Fruit fly (Drosophila melanogaster) whole organism, adult: ENCODE results near the gene Art1.

Experiments
- CG11617 ChIP-seq: fragments of 200-800 bp; sonication (Bioruptor generic); optimal IDR thresholded peaks from 2 replicates; lab custom pipeline; 2017; ENCODE audit warnings: mild to moderate bottlenecking, missing biosample characterization, missing genetic modification reagents, missing genetic modification characterization
- CG12768 ChIP-seq: fragments of 200-800 bp; sonication (Bioruptor generic); optimal IDR thresholded peaks from 2 replicates; lab custom pipeline; 2017; ENCODE audit warnings: missing biosample characterization, missing genetic modification characterization, mild to moderate bottlenecking, moderate library complexity, missing genetic modification reagents
- CG14711 ChIP-seq: fragments of 200-800 bp; sonication (Bioruptor generic); optimal IDR thresholded peaks from 2 replicates; lab custom pipeline; 2018; ENCODE audit warnings: missing biosample characterization, mild to moderate bottlenecking, missing genetic modification characterization, moderate library complexity
- CG1620 ChIP-seq: fragments of 200-800 bp; sonication (Bioruptor generic); optimal IDR thresholded peaks from 2 replicates; lab custom pipeline; 2016; ENCODE audit warnings: missing biosample characterization, missing genetic modification characterization
- CG33017 ChIP-seq: fragments of 200-800 bp; sonication (Bioruptor generic); optimal IDR thresholded peaks from 2 replicates; lab custom pipeline; 2018; ENCODE audit warnings: missing biosample characterization, mild to moderate bottlenecking, missing genetic modification characterization, moderate library complexity
- CG5204 ChIP-seq: fragments of 200-800 bp; sonication (Bioruptor generic); optimal IDR thresholded peaks from 2 replicates; lab custom pipeline; 2016; ENCODE audit warnings: missing biosample characterization, missing genetic modification characterization
- CG7045 ChIP-seq: fragments of 200-800 bp; sonication (Bioruptor generic); optimal IDR thresholded peaks from 2 replicates; lab custom pipeline; 2017; ENCODE audit warnings: missing biosample characterization, mild to moderate bottlenecking, missing genetic modification characterization
- CG7101 ChIP-seq: fragments of 200-800 bp; sonication (Bioruptor generic); optimal IDR thresholded peaks from 2 replicates; lab custom pipeline; 2018; ENCODE audit warnings: missing biosample characterization, mild to moderate bottlenecking, missing genetic modification characterization, moderate library complexity
- Clk ChIP-seq: fragments of 200-800 bp; sonication (Bioruptor generic); optimal IDR thresholded peaks from 2 replicates; lab custom pipeline; 2017; ENCODE audit warnings: missing biosample characterization, missing genetic modification characterization
- Crg-1 ChIP-seq: fragments of 200-800 bp; sonication (Bioruptor generic); optimal IDR thresholded peaks from 2 replicates; lab custom pipeline; 2016; ENCODE audit warnings: missing biosample characterization, missing genetic modification characterization
- Hr96 ChIP-seq: fragments of 200-800 bp; sonication (Bioruptor generic); optimal IDR thresholded peaks from 2 replicates; lab custom pipeline; 2016; ENCODE audit warnings: missing biosample characterization, missing genetic modification characterization
- Mnt ChIP-seq: fragments of 200-800 bp; sonication (Bioruptor generic); optimal IDR thresholded peaks from 2 replicates; lab custom pipeline; 2016; ENCODE audit warnings: missing biosample characterization, mild to moderate bottlenecking, missing genetic modification characterization
- bab1 ChIP-seq: fragments of 200-800 bp; sonication (Bioruptor generic); optimal IDR thresholded peaks from 3 replicates; lab custom pipeline; 2019; ENCODE audit warnings: missing biosample characterization, mild to moderate bottlenecking, missing genetic modification characterization, moderate library complexity
- cic ChIP-seq: fragments of 200-800 bp; sonication (Bioruptor generic); optimal IDR thresholded peaks from 2 replicates; lab custom pipeline; 2017; ENCODE audit warnings: missing biosample characterization, mild to moderate bottlenecking, missing genetic modification characterization, moderate library complexity
- cnc ChIP-seq, 2 experiments: fragments of >200 bp; optimal IDR thresholded peaks; 2 replicates each; lab custom pipeline; 2017
- kay ChIP-seq: fragments of 200-800 bp; sonication (Bioruptor generic); peaks from one replicate; lab custom pipeline; 2016; ENCODE audit warnings: missing biosample characterization, missing genetic modification characterization, borderline replicate concordance
- ovo ChIP-seq: fragments of 200-800 bp; sonication (Bioruptor generic); optimal IDR thresholded peaks from 2 replicates; lab custom pipeline; 2016; ENCODE audit warnings: missing biosample characterization, missing genetic modification characterization
- pad ChIP-seq: fragments of 200-800 bp; sonication (Bioruptor generic); optimal IDR thresholded peaks from 3 replicates; lab custom pipeline; 2017; ENCODE audit warnings: missing biosample characterization, missing genetic modification characterization, mild to moderate bottlenecking, moderate library complexity, missing genetic modification reagents
- tj ChIP-seq: fragments of 200-800 bp; sonication (Bioruptor generic); optimal IDR thresholded peaks from 3 replicates; lab custom pipeline; 2017; ENCODE audit warnings: missing biosample characterization, mild to moderate bottlenecking, missing genetic modification characterization, moderate library complexity
- toe ChIP-seq: fragments of 200-800 bp; sonication (Bioruptor generic); optimal IDR thresholded peaks from 2 replicates; lab custom pipeline; 2016; ENCODE audit warnings: missing biosample characterization, missing genetic modification characterization

Gene Art1

dm6 chr3R:10788186-10788585, at the start of gene Art1, which contains the start of gene Mcm5:
Gene Art1, minus strand, starts transcription at chr3R:10788226.
Gene Mcm5, plus strand, starts transcription at chr3R:10788524.
- TF ChIP-seq Hr96 (peak; percentile 69), toe (GFP tag; lab: Kevin White, UChicago) (peak; percentile 73), tj (GFP tag; lab: Kevin White, UChicago) (no peak), cnc (optimal IDR thresholded peaks at IDR 0.05; lab: Kevin White, UChicago) (no peak), CG33017 (tag; lab: Kevin White, UChicago) (no peak), Clk (peak; percentile 5), kay (peak; percentile 39), pad (peak; percentile 58), Crg-1 (GFP tag; lab: Kevin White, UChicago) (peak; percentile 59), bab1 (GFP tag; lab: Kevin White, UChicago) (peak; percentile 47), CG14711 (tag; lab: Kevin White, UChicago) (peak; percentile 38), ovo (GFP tag; lab: Kevin White, UChicago) (no peak), CG1620 (peak; percentile 76), CG7045 (GFP tag; lab: Kevin White, UChicago) (peak; percentile 47), CG5204 (peak; percentile 66), CG11617 (peak; percentile 45), Mnt (GFP tag; lab: Kevin White, UChicago) (peak; percentile 75), CG7101 (tag; lab: Kevin White, UChicago) (peak; percentile 33), CG12768 (GFP tag; lab: Kevin White, UChicago) (peak; percentile 2), cic (no peak)

- no peak for TF ChIP-seq CG7045 (GFP tag; lab: Kevin White, UChicago)
- TF ChIP-seq CG14711 (tag; lab: Kevin White, UChicago) = no peak
- no peak for TF ChIP-seq CG11617
- TF ChIP-seq cic = no peak
- TF ChIP-seq CG1620 = no peak
- no peak for TF ChIP-seq Mnt (GFP tag; lab: Kevin White, UChicago)
- TF ChIP-seq kay = no peak
- TF ChIP-seq bab1 (GFP tag; lab: Kevin White, UChicago) = no peak
- no peak for TF ChIP-seq cnc (optimal IDR thresholded peaks at IDR 0.05; lab: Kevin White, UChicago)
- no peak for TF ChIP-seq CG33017 (tag; lab: Kevin White, UChicago)
- TF ChIP-seq Hr96 = no peak
- TF ChIP-seq tj (GFP tag; lab: Kevin White, UChicago) = no peak
- no peak for TF ChIP-seq CG12768 (GFP tag; lab: Kevin White, UChicago)
- no peak for TF ChIP-seq ovo (GFP tag; lab: Kevin White, UChicago)
- no peak for TF ChIP-seq pad
- no peak for TF ChIP-seq CG5204
- TF ChIP-seq CG7101 (tag; lab: Kevin White, UChicago) = no peak
- no peak for TF ChIP-seq Clk
Observed at dm6 chr3R:10836924-10837323, 48.9 kb upstream of the Art1 start.

- TF ChIP-seq CG1620 = no peak
- no peak for TF ChIP-seq CG14711 (tag; lab: Kevin White, UChicago)
- no peak for TF ChIP-seq bab1 (GFP tag; lab: Kevin White, UChicago)
- TF ChIP-seq Crg-1 (GFP tag; lab: Kevin White, UChicago) = no peak
- no peak for TF ChIP-seq CG11617
- TF ChIP-seq CG5204 = no peak
- TF ChIP-seq CG33017 (tag; lab: Kevin White, UChicago) = no peak
- TF ChIP-seq kay = no peak
- TF ChIP-seq ovo (GFP tag; lab: Kevin White, UChicago) = no peak
- no peak for TF ChIP-seq Hr96
- TF ChIP-seq Mnt (GFP tag; lab: Kevin White, UChicago) = no peak
- TF ChIP-seq Clk = no peak
- no peak for TF ChIP-seq toe (GFP tag; lab: Kevin White, UChicago)
Observed at dm6 chr3R:10834893-10835292, 46.9 kb upstream of the Art1 start.

- TF ChIP-seq CG12768 (GFP tag; lab: Kevin White, UChicago) = no peak
- no peak for TF ChIP-seq CG7101 (tag; lab: Kevin White, UChicago)
- TF ChIP-seq cnc (optimal IDR thresholded peaks at IDR 0.05; lab: Kevin White, UChicago) = no peak
- TF ChIP-seq ovo (GFP tag; lab: Kevin White, UChicago) = no peak
- TF ChIP-seq CG5204 = no peak
- no peak for TF ChIP-seq CG14711 (tag; lab: Kevin White, UChicago)
- TF ChIP-seq CG33017 (tag; lab: Kevin White, UChicago) = no peak
Observed at dm6 chr3R:10832526-10833165, 44.6 kb upstream of the Art1 start.

- TF ChIP-seq bab1 (GFP tag; lab: Kevin White, UChicago) = no peak
- TF ChIP-seq ovo (GFP tag; lab: Kevin White, UChicago) = no peak
- TF ChIP-seq toe (GFP tag; lab: Kevin White, UChicago) = no peak
- no peak for TF ChIP-seq Clk
- TF ChIP-seq Mnt (GFP tag; lab: Kevin White, UChicago) = no peak
- TF ChIP-seq tj (GFP tag; lab: Kevin White, UChicago) = no peak
- TF ChIP-seq cic = no peak
- TF ChIP-seq pad = no peak
- no peak for TF ChIP-seq CG12768 (GFP tag; lab: Kevin White, UChicago)
- TF ChIP-seq Crg-1 (GFP tag; lab: Kevin White, UChicago) = no peak
- no peak for TF ChIP-seq cnc (optimal IDR thresholded peaks at IDR 0.05; lab: Kevin White, UChicago)
- TF ChIP-seq Hr96 = no peak
- TF ChIP-seq CG1620 = no peak
- TF ChIP-seq CG5204 = no peak
- no peak for TF ChIP-seq kay
Observed at dm6 chr3R:10829746-10830145, 41.7 kb upstream of the Art1 start.

- no peak for TF ChIP-seq CG12768 (GFP tag; lab: Kevin White, UChicago)
- TF ChIP-seq kay = no peak
- no peak for TF ChIP-seq Crg-1 (GFP tag; lab: Kevin White, UChicago)
- no peak for TF ChIP-seq pad
- TF ChIP-seq CG5204 = no peak
Observed at dm6 chr3R:10828688-10829087, 40.7 kb upstream of the Art1 start.
